Worm (Caenorhabditis elegans) whole organism, L2 larva: ENCODE measurements around the gene M6.11.
A peak's percentile ranks its signal among the peaks of the same experiment; 100 is the strongest.

Experiments
- C34F6.9 ChIP-seq: fragments of 150-350 bp; optimal IDR thresholded peaks from 2 replicates; lab custom pipeline; 2014; ENCODE audit warnings: missing biosample characterization, missing genetic modification characterization
- F13H6.1 ChIP-seq: sonication (generic microtip); optimal IDR thresholded peaks from 2 replicates; lab custom pipeline; 2016; ENCODE audit warnings: missing genetic modification characterization, missing compliant biosample characterization
- R02D3.7 ChIP-seq: fragments of 150-350 bp; optimal IDR thresholded peaks from 2 replicates; lab custom pipeline; 2014; ENCODE audit warnings: missing biosample characterization, missing genetic modification characterization
- Y55F3AM.14 ChIP-seq: fragments of 200-800 bp; sonication (Bioruptor generic); optimal IDR thresholded peaks from 2 replicates; lab custom pipeline; 2018; ENCODE audit warnings: mild to moderate bottlenecking, missing genetic modification characterization, missing compliant biosample characterization
- ZK546.5 ChIP-seq: sonication (generic microtip); optimal IDR thresholded peaks from 2 replicates; lab custom pipeline; 2017; ENCODE audit warnings: missing biosample characterization, missing genetic modification characterization
- alr-1 ChIP-seq: fragments of 150-350 bp; optimal IDR thresholded peaks from 2 replicates; lab custom pipeline; 2014; ENCODE audit warnings: missing biosample characterization, missing genetic modification characterization
- aly-2 ChIP-seq: fragments of 150-350 bp; optimal IDR thresholded peaks from 2 replicates; lab custom pipeline; 2014; ENCODE audit warnings: missing biosample characterization, missing genetic modification characterization
- ama-1 ChIP-seq: fragments of 150-350 bp; optimal IDR thresholded peaks from 2 replicates; lab custom pipeline; 2018; ENCODE audit warnings: inconsistent platforms
- blmp-1 ChIP-seq: sonication (generic microtip); optimal IDR thresholded peaks from 2 replicates; lab custom pipeline; 2017; ENCODE audit warnings: missing genetic modification characterization, mild to moderate bottlenecking, missing compliant biosample characterization, antibody characterized with exemption, moderate library complexity; ENCODE audit not compliant: insufficient read depth
- ceh-16 ChIP-seq: fragments of 150-350 bp; optimal IDR thresholded peaks from 2 replicates; lab custom pipeline; 2014; ENCODE audit warnings: missing biosample characterization, missing genetic modification characterization
- ceh-82 ChIP-seq: fragments of 150-350 bp; optimal IDR thresholded peaks from 2 replicates; lab custom pipeline; 2014; ENCODE audit warnings: missing biosample characterization, missing genetic modification characterization
- crh-2 ChIP-seq: sonication (generic microtip); optimal IDR thresholded peaks from 2 replicates; lab custom pipeline; 2017; ENCODE audit warnings: missing biosample characterization, missing genetic modification characterization
- dmd-4 ChIP-seq: sonication (generic microtip); optimal IDR thresholded peaks from 2 replicates; lab custom pipeline; 2017; ENCODE audit warnings: missing biosample characterization, missing genetic modification characterization
- egl-27 ChIP-seq: sonication (generic microtip); optimal IDR thresholded peaks from 3 replicates; lab custom pipeline; 2017; ENCODE audit warnings: missing biosample characterization, missing genetic modification reagents, missing genetic modification characterization
- elt-1 ChIP-seq: fragments of 150-350 bp; optimal IDR thresholded peaks from 2 replicates; lab custom pipeline; 2014; ENCODE audit warnings: missing biosample characterization, missing genetic modification characterization
- elt-3 ChIP-seq: sonication (generic microtip); optimal IDR thresholded peaks from 2 replicates; lab custom pipeline; 2017; ENCODE audit warnings: missing biosample characterization, missing genetic modification characterization
- fos-1 ChIP-seq: fragments of 150-350 bp; optimal IDR thresholded peaks from 2 replicates; lab custom pipeline; 2014; ENCODE audit warnings: missing biosample characterization, missing genetic modification characterization
- gmeb-1 ChIP-seq: fragments of 150-350 bp; optimal IDR thresholded peaks from 2 replicates; lab custom pipeline; 2014; ENCODE audit warnings: missing biosample characterization, missing genetic modification characterization
- lin-11 ChIP-seq: fragments of 150-350 bp; sonication (generic microtip); optimal IDR thresholded peaks from 2 replicates; lab custom pipeline; 2014; ENCODE audit warnings: missing biosample characterization, missing genetic modification characterization, inconsistent platforms, mixed read lengths
- lin-13 ChIP-seq: fragments of 150-350 bp; optimal IDR thresholded peaks from 2 replicates; lab custom pipeline; 2014; ENCODE audit warnings: missing biosample characterization, missing genetic modification reagents, missing genetic modification characterization
- lin-39 ChIP-seq: fragments of 150-350 bp; optimal IDR thresholded peaks from 2 replicates; lab custom pipeline; 2014; ENCODE audit warnings: missing biosample characterization, missing genetic modification reagents, missing genetic modification characterization
- lsy-2 ChIP-seq, 2 experiments: fragments of 150-350 bp in 1 of 2; sonication (generic microtip) in 1 of 2; optimal IDR thresholded peaks; 2 replicates each; lab custom pipeline; 2014 to 2017; ENCODE audit warnings: missing biosample characterization in 2 of 2, missing genetic modification characterization in 2 of 2
- mab-5 ChIP-seq: fragments of 150-350 bp; optimal IDR thresholded peaks from 2 replicates; lab custom pipeline; 2014; ENCODE audit warnings: missing biosample characterization, missing genetic modification characterization
- mbf-1 ChIP-seq: sonication (generic microtip); optimal IDR thresholded peaks from 2 replicates; lab custom pipeline; 2017; ENCODE audit warnings: missing biosample characterization, missing genetic modification characterization
- mdl-1 ChIP-seq, 2 experiments: fragments of 150-350 bp in 1 of 2; sonication (generic microtip) in 1 of 2; optimal IDR thresholded peaks; 2 replicates each; lab custom pipeline; 2017; ENCODE audit warnings: missing biosample characterization in 2 of 2, missing genetic modification characterization in 2 of 2
- nhr-10 ChIP-seq: sonication (generic microtip); optimal IDR thresholded peaks from 2 replicates; lab custom pipeline; 2017; ENCODE audit warnings: missing biosample characterization, missing genetic modification characterization
- nhr-11 ChIP-seq: fragments of 150-350 bp; optimal IDR thresholded peaks from 2 replicates; lab custom pipeline; 2014; ENCODE audit warnings: missing biosample characterization, missing genetic modification characterization
- nhr-12 ChIP-seq: fragments of 150-350 bp; optimal IDR thresholded peaks from 2 replicates; lab custom pipeline; 2014; ENCODE audit warnings: missing biosample characterization, missing genetic modification characterization
- nhr-129 ChIP-seq: fragments of 150-350 bp; optimal IDR thresholded peaks from 2 replicates; lab custom pipeline; 2014; ENCODE audit warnings: missing biosample characterization, missing genetic modification characterization
- nhr-21 ChIP-seq: fragments of 150-350 bp; optimal IDR thresholded peaks from 2 replicates; lab custom pipeline; 2014; ENCODE audit warnings: missing biosample characterization, missing genetic modification characterization
- nhr-23 ChIP-seq: fragments of 150-350 bp; optimal IDR thresholded peaks from 2 replicates; lab custom pipeline; 2014; ENCODE audit warnings: missing biosample characterization, missing genetic modification reagents, missing genetic modification characterization
- nhr-237 ChIP-seq: fragments of 150-350 bp; optimal IDR thresholded peaks from 2 replicates; lab custom pipeline; 2014; ENCODE audit warnings: missing biosample characterization, missing genetic modification characterization
- nhr-25 ChIP-seq: fragments of 150-350 bp; sonication (generic microtip); optimal IDR thresholded peaks from 3 replicates; lab custom pipeline; 2014; ENCODE audit warnings: missing biosample characterization, missing genetic modification characterization
- nhr-6 ChIP-seq: fragments of 150-350 bp; optimal IDR thresholded peaks from 2 replicates; lab custom pipeline; 2014; ENCODE audit warnings: missing biosample characterization, missing genetic modification characterization
- nhr-77 ChIP-seq: fragments of 150-350 bp; optimal IDR thresholded peaks from 2 replicates; lab custom pipeline; 2014; ENCODE audit warnings: missing biosample characterization, missing genetic modification characterization
- peb-1 ChIP-seq: fragments of 150-350 bp; optimal IDR thresholded peaks from 2 replicates; lab custom pipeline; 2014; ENCODE audit warnings: missing biosample characterization, missing genetic modification characterization
- sem-4 ChIP-seq: fragments of 150-350 bp; optimal IDR thresholded peaks from 2 replicates; lab custom pipeline; 2014; ENCODE audit warnings: missing biosample characterization, missing genetic modification reagents, missing genetic modification characterization
- skn-1 ChIP-seq: sonication (generic microtip); optimal IDR thresholded peaks from 2 replicates; lab custom pipeline; 2017; ENCODE audit warnings: missing biosample characterization, missing genetic modification characterization
- sma-3 ChIP-seq: sonication (generic microtip); optimal IDR thresholded peaks from 2 replicates; lab custom pipeline; 2016; ENCODE audit warnings: missing genetic modification reagents, missing genetic modification characterization, missing compliant biosample characterization
- sma-9 ChIP-seq, 2 experiments: fragments of 150-350 bp in 1 of 2; sonication (generic microtip) in 1 of 2; optimal IDR thresholded peaks; 2 replicates each; lab custom pipeline; 2014 to 2016; ENCODE audit warnings: missing genetic modification characterization in 2 of 2, mild to moderate bottlenecking in 1 of 2, missing biosample characterization in 1 of 2, missing compliant biosample characterization in 1 of 2, missing genetic modification reagents in 1 of 2, moderate library complexity in 1 of 2
- snpc-4 ChIP-seq: fragments of 150-350 bp; optimal IDR thresholded peaks from 2 replicates; lab custom pipeline; 2014; ENCODE audit warnings: missing biosample characterization, missing genetic modification characterization
- unc-39 ChIP-seq: fragments of 150-350 bp; optimal IDR thresholded peaks from 2 replicates; lab custom pipeline; 2014; ENCODE audit warnings: missing biosample characterization, missing genetic modification characterization
- unc-55 ChIP-seq: fragments of 150-350 bp; sonication (generic microtip); optimal IDR thresholded peaks from 3 replicates; lab custom pipeline; 2014; ENCODE audit warnings: missing biosample characterization, missing genetic modification reagents, missing genetic modification characterization
- unc-62 ChIP-seq: fragments of 150-350 bp; optimal IDR thresholded peaks from 2 replicates; lab custom pipeline; 2014; ENCODE audit warnings: missing biosample characterization, missing genetic modification reagents, missing genetic modification characterization
- zag-1 ChIP-seq: fragments of 150-350 bp; optimal IDR thresholded peaks from 2 replicates; lab custom pipeline; 2014; ENCODE audit warnings: missing biosample characterization, missing genetic modification characterization
- ztf-1 ChIP-seq: fragments of 200-800 bp; sonication (Bioruptor generic); conservative IDR thresholded peaks from 2 replicates; pipeline ENCODE4 v1.3.6; 2022; ENCODE audit warnings: missing genetic modification characterization, missing compliant biosample characterization
- ztf-11 ChIP-seq: sonication (generic microtip); optimal IDR thresholded peaks from 2 replicates; lab custom pipeline; 2017; ENCODE audit warnings: missing biosample characterization, missing genetic modification characterization
- ztf-4 ChIP-seq: fragments of 150-350 bp; optimal IDR thresholded peaks from 2 replicates; lab custom pipeline; 2014; ENCODE audit warnings: missing biosample characterization, missing genetic modification characterization

M6.11 gene

ce11 chrX:600671-601070 is 40.7 kb downstream of the M6.11 start:
- TF ChIP-seq zag-1 (tag; lab: Kevin White, UChicago): no peak
- no peak for TF ChIP-seq aly-2 (tag; lab: Kevin White, UChicago)
- no peak for TF ChIP-seq mdl-1 (tag; optimal IDR thresholded peaks at IDR 0.05; lab: Kevin White, UChicago)
- TF ChIP-seq lsy-2 (tag; optimal IDR thresholded peaks at IDR 0.05; lab: Kevin White, UChicago): peak in 1 of 2 experiments; percentile 24
- TF ChIP-seq unc-39 (tag; lab: Kevin White, UChicago): no peak
- no peak for TF ChIP-seq lin-39
- TF ChIP-seq nhr-11 (tag; lab: Kevin White, UChicago): no peak
- no peak for TF ChIP-seq ztf-1 (GFP tag; lab: Robert Waterston, UW)
- no peak for TF ChIP-seq alr-1 (tag; lab: Kevin White, UChicago)
- TF ChIP-seq skn-1 (tag; lab: Kevin White, UChicago): peak; percentile 8
- no peak for TF ChIP-seq ceh-82 (tag; lab: Kevin White, UChicago)
- no peak for TF ChIP-seq R02D3.7
- no peak for TF ChIP-seq sma-3
- TF ChIP-seq unc-55 (GFP tag; lab: Kevin White, UChicago): no peak
- TF ChIP-seq mbf-1 (tag; lab: Kevin White, UChicago): no peak
- no peak for TF ChIP-seq elt-1 (tag; lab: Kevin White, UChicago)
- TF ChIP-seq gmeb-1 (tag; lab: Kevin White, UChicago): peak; percentile 20
- TF ChIP-seq ama-1 (lab: Kevin White, UChicago): no peak
- no peak for TF ChIP-seq nhr-23
- no peak for TF ChIP-seq F13H6.1 (tag; lab: Kevin White, UChicago)
- TF ChIP-seq lin-13 (GFP tag; lab: Kevin White, UChicago): no peak
- TF ChIP-seq egl-27: no peak
- no peak for TF ChIP-seq lin-11 (tag; lab: Kevin White, UChicago)
- TF ChIP-seq ztf-11 (tag; lab: Kevin White, UChicago): no peak
- no peak for TF ChIP-seq elt-3 (tag; lab: Kevin White, UChicago)
- no peak for TF ChIP-seq dmd-4 (tag; lab: Kevin White, UChicago)
- no peak for TF ChIP-seq nhr-237
- no peak for TF ChIP-seq mab-5 (tag; lab: Kevin White, UChicago)
- no peak for TF ChIP-seq nhr-6 (tag; lab: Kevin White, UChicago)
- TF ChIP-seq nhr-12 (tag; lab: Kevin White, UChicago): no peak
- no peak for TF ChIP-seq ceh-16 (tag; lab: Kevin White, UChicago)
- no peak for TF ChIP-seq ztf-4 (tag; lab: Kevin White, UChicago)
- no peak for TF ChIP-seq nhr-77 (tag; lab: Kevin White, UChicago)
- TF ChIP-seq nhr-10 (tag; lab: Kevin White, UChicago): no peak
- no peak for TF ChIP-seq snpc-4 (tag; lab: Kevin White, UChicago)
- TF ChIP-seq Y55F3AM.14 (GFP tag; lab: Kevin White, UChicago): no peak
- no peak for TF ChIP-seq nhr-25 (tag; lab: Kevin White, UChicago)
- peak; percentile 38 for TF ChIP-seq C34F6.9 (tag; lab: Kevin White, UChicago)
- TF ChIP-seq nhr-21: no peak
- no peak for TF ChIP-seq blmp-1
- no peak for TF ChIP-seq peb-1
- no peak for TF ChIP-seq sem-4 (tag; lab: Kevin White, UChicago)
- peak; percentile 72 for TF ChIP-seq sma-9 (GFP tag; optimal IDR thresholded peaks at IDR 0.05; lab: Kevin White, UChicago)
- TF ChIP-seq sma-9 (tag; optimal IDR thresholded peaks at IDR 0.05; lab: Kevin White, UChicago): no peak
- peak; percentile 55 for TF ChIP-seq nhr-129 (tag; lab: Kevin White, UChicago)
- TF ChIP-seq ZK546.5 (tag; lab: Kevin White, UChicago): no peak
- no peak for TF ChIP-seq unc-62 (GFP tag; lab: Kevin White, UChicago)
- no peak for TF ChIP-seq fos-1
- TF ChIP-seq crh-2 (tag; lab: Kevin White, UChicago): peak; percentile 74
